Worm (Caenorhabditis elegans) whole organism, L4/young adult: ENCODE measurements around the gene K11H12.9.
A peak's percentile ranks its signal among the peaks of the same experiment; 100 is the strongest.

Experiments used
- W03F9.2 ChIP-seq: fragments of 150-350 bp; optimal IDR thresholded peaks from 2 replicates; lab custom pipeline; 2014; ENCODE audit warnings: missing biosample characterization, missing genetic modification characterization
- dao-5 ChIP-seq: sonication (generic microtip); optimal IDR thresholded peaks from 2 replicates; lab custom pipeline; 2016; ENCODE audit warnings: missing genotype, missing genetic modification characterization, moderate library complexity, missing compliant biosample characterization
- him-1 ChIP-seq: sonication (generic microtip); optimal IDR thresholded peaks from 2 replicates; lab custom pipeline; 2016; ENCODE audit warnings: missing genotype, missing genetic modification reagents, missing genetic modification characterization, missing compliant biosample characterization

Gene K11H12.9

DNA sequence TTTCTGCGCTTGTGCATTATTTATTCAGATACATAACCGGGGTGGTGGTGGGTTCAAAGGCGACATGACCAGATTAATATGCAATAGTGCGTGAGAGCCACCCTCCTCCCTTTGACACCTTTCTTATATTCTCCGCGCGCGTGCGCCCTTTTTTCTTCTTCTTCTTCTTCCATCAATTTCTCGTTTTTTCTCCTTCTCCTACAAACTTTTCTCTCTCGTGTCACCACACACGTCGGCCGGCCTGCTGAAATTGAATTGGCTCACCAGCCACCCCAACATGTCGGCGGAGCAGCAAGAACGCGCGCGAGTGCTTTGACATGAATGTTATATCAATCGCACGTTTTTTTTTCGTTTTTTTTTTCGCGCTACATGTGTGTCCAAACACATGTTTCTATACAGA lies 10.1 kb downstream of the K11H12.9 start:
- TF ChIP-seq dao-5 (tag; lab: Kevin White, UChicago): no peak
- no peak for TF ChIP-seq W03F9.2 (tag; lab: Kevin White, UChicago)
- no peak for TF ChIP-seq him-1 (tag; lab: Kevin White, UChicago)

DNA sequence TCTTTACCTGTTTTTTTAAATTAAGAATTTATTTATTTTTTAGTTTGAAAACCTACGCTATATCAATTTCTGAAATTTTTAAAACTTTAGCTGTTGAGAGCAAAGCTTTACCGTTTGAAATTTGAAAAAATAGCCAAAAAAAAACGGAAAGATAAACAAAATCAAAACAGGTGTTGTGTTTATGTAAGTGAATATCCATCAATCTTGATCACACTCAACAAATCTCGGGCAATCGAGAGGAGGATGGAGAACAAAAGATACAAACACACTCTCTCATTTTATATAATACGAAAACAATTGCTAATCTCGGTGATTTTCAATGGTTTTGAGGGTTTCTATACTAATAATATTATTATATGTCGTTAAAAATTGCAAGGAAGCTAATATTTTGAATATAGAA lies 12.2 kb downstream of the K11H12.9 start:
- no peak for TF ChIP-seq W03F9.2 (tag; lab: Kevin White, UChicago)
- TF ChIP-seq him-1 (tag; lab: Kevin White, UChicago): no peak
- no peak for TF ChIP-seq dao-5 (tag; lab: Kevin White, UChicago)

DNA sequence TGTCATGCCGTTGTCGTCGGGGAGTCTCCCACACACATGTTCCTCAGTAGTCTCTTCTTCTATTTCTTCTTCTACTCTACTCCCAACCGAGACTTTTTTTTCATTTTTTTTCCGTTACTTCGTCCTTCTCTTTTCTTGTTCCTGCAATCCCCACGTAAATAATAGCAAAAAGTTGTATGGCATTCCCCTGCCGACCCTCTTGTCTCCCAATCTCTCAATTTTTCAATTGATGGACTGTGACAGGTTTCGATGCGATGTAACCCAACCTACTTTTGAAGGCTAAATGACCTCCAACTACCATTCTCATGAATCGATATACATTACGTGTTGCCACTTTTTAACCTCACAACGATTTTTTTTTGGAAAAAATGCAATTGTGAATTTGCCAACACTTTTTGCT lies 14.7 kb downstream of the K11H12.9 start:
- no peak for TF ChIP-seq him-1 (tag; lab: Kevin White, UChicago)
- TF ChIP-seq dao-5 (tag; lab: Kevin White, UChicago): no peak
- TF ChIP-seq W03F9.2 (tag; lab: Kevin White, UChicago): no peak

DNA sequence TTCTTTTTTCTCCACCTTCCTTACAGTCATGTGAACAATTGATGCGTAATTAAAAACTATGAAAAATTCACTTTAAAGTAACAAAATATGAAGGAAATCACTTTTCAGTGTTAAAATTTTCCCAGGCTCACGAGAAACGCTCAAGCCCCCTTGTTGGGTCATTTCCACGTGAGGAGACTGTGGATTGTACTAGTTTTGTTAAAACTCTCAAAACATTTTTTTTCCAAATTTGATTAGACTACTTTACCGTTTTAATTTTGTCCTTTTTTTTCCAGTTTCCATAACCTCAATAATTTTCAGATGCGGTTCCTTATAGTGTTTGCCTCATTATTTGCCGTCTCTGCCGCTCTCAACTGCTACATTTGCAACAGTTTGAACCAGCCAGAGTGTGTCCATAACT lies 15.8 kb downstream of the K11H12.9 start, which contains the start of gene K11H12.7:
Gene K11H12.7 (plus strand): TSS at position 301 of the 400 bp plus-strand sequence.
- TF ChIP-seq him-1 (tag; lab: Kevin White, UChicago) (no peak), dao-5 (tag; lab: Kevin White, UChicago) (no peak), W03F9.2 (tag; lab: Kevin White, UChicago) (no peak)

DNA sequence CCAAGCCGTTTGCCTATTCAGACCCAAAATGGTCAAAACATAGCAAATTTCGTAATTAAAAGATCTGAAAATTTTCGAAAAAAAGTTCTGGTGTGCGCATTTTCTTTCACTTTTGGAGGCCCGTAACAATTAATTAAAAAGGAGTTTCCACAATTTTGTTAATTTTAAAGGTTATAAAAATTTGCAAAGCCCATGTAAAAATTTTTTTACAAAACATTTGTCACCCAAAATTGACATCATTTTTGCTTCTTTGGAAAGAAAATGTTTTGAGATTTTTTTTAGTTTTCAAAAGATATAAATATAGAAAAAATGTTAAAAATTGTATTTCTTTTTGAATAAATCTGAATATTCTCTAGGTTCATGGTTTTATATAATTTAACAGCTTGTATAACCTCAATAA lies 17.5 kb downstream of the K11H12.9 start, which contains the start of gene K11H12.6:
Gene K11H12.6 (plus strand): TSS at position 301 of the 400 bp plus-strand sequence.
- TF ChIP-seq W03F9.2 (tag; lab: Kevin White, UChicago) (no peak), dao-5 (tag; lab: Kevin White, UChicago) (no peak), him-1 (tag; lab: Kevin White, UChicago) (no peak)

DNA sequence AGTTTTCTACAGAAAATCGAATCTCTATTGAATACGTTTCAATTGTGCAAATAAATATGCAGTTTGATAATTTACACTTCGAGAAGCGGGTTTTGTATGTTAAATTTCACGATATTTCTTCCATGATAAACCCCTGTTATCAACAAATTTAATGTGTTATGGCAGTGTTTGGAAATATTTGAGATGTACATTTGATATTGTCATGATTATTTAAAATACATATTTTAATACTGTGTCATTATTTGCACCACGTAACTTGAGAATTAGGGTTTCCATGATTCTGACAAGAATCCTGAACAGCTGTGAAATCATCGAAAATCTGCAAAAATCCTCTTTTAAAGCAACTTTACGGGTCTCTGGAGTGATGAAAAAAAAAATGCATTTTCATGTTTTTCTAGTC lies 21.0 kb downstream of the K11H12.9 start, which contains the start of gene K11H12.11:
Gene K11H12.11 (minus strand): TSS at position 101 of the 400 bp plus-strand sequence.
- TF ChIP-seq W03F9.2 (tag; lab: Kevin White, UChicago) (no peak), him-1 (tag; lab: Kevin White, UChicago) (no peak)

DNA sequence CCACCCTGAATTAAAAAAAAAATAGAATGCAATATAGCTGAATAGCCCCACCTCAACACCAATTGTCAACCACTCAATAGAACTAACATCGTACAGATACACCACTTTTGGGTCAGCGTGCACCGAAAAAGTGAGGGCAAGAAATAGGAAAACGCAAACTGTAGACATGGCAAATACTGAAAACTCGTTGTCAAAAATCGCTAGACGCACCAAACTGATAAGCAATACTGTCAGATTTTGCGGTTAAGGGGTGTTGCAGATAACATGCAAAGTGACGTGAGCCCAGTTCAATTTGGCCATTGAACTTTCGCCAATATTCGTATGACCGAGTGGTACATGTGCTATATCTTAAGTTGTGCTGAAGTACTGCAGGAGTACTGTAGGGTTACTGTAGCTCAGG lies 23.8 kb downstream of the K11H12.9 start, which contains the start of gene K11H12.3:
Gene K11H12.3 (minus strand): TSS at position 168 of the 400 bp plus-strand sequence.
- no peak for TF ChIP-seq W03F9.2 (tag; lab: Kevin White, UChicago)
- TF ChIP-seq dao-5 (tag; lab: Kevin White, UChicago): no peak
- TF ChIP-seq him-1 (tag; lab: Kevin White, UChicago): no peak

DNA sequence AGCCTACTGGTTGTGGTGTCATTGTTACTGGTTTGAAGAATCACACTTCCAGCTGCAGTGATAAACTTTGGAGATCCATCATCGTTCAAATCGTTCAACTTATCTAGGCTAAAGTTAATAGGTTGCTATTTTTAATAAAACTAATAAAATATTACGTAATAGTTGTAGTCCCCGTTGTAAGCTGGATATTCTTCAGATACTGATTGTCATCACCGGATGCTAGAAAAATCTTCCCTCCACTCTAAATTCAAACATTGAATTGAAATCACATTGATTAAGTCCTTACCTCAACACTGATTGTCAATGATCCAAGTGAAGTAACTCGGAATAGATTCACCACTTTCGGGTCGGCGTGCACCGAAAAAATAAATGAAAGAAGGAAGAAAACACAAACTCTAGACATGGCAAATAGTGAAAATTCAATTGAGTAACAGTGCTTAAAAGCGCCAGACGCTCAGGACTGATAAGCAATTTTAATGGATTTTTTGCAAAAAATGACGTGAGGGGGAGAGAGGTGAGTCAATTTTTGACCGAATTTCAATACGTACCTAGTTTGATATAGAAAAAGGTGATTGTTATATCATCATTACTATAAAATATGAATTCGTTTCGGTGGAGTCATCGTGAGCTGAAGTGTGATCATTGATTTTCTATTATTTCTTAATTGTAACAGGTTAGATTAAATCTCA lies 26.1 kb downstream of the K11H12.9 start, which contains the start of the genes K11H12.4 and K11H12.10:
Gene K11H12.4 (minus strand): TSS at position 413 of the 689 bp plus-strand sequence.
Gene K11H12.10 (plus strand): TSS at position 605 of the 689 bp plus-strand sequence.
- TF ChIP-seq him-1 (tag; lab: Kevin White, UChicago) (no peak), dao-5 (tag; lab: Kevin White, UChicago) (no peak), W03F9.2 (tag; lab: Kevin White, UChicago) (no peak)

DNA sequence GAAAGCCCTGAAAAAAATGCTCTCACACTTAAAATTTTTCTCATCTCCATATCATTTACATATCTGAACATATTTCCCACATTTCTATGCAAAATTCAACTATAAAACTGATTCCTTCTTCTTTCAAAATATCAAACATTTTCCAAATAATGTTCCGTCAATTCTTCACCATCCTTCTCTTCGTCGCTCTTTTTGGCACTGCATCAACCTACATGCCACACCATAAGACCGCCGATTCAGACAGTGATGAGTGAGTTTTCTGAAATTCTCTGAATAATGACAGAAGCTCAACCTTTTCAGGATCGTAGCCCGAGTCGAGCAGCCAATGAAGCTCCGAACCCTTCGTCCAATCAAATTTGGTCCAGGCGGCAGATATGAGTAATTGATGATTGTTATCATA lies 26.8 kb downstream of the K11H12.9 start, which contains the start of gene K11H12.5:
Gene K11H12.5 (plus strand): TSS at position 301 of the 400 bp plus-strand sequence.
- no peak for TF ChIP-seq him-1 (tag; lab: Kevin White, UChicago)
- no peak for TF ChIP-seq dao-5 (tag; lab: Kevin White, UChicago)
- TF ChIP-seq W03F9.2 (tag; lab: Kevin White, UChicago): no peak

DNA sequence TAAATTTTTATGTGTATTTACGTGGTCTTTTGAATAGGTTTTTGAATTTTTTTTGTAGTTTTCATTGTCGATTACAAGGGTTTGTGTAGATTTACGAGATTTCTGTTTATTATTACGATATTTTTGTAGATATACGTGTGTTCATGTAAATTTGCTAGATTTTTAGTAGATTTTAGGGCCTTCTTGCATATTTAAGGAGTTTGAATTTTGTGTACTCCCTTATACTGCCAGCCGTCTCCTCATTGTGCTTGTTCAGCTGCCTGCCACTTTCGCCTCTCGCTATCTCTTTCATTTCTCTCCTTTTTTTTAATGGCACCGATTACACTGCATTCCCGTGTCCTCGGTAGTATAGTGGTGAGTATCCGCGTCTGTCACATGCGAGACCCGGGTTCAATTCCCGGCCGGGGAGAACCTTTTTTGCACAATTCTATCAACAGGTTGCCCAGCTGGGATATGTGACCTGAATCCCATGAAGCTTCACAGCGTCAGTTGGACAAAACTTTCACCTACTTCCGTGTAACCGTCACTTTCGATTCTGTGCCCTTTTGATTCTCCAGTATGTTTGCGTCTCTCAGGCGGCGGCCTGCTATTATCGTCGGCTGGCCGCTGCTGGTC lies 33.4 kb downstream of the K11H12.9 start:
- no peak for TF ChIP-seq W03F9.2 (tag; lab: Kevin White, UChicago)
- TF ChIP-seq him-1 (tag; lab: Kevin White, UChicago): peak; percentile 41
- TF ChIP-seq dao-5 (tag; lab: Kevin White, UChicago): peak; percentile 57

DNA sequence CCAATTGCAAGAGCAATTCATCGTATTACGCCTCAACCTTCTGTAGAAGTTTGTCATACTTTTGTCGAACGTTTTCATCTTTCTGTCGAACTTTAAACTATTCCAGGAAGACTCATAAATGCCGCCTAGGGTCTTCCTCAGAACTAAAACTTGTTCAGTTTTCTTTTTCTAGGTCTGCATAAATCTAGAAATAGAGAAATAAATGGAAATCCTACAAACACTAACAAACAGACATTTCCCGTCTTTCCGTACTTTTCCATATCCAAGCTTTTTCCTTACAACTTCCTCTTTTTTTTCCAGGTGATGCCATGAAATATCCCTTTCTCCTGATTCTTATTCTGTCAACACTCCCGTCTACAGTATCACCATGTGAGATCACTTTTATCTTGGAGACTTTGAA lies 34.7 kb downstream of the K11H12.9 start, which contains the start of gene cutl-28:
Gene cutl-28 (plus strand): TSS at position 301 of the 400 bp plus-strand sequence.
- TF ChIP-seq him-1 (tag; lab: Kevin White, UChicago) (no peak), W03F9.2 (tag; lab: Kevin White, UChicago) (no peak), dao-5 (tag; lab: Kevin White, UChicago) (no peak)

DNA sequence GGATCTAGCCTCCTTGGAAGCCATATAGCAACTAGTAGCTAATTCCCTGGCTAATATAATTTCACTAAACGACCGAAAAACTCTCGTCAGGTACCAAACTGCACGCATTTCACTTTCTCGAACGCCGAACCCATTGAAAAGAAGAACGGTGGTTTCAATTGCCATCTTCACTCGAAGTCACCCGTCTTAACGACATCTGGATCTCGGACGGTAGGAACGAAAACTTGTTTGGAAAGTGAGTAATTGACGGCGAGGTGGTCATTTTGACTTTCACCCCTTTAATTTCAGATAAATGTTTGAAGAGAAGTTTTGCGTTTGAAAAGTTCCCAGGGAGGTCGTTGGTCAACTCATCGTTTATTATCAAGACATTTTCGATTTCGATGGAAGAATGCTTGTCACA lies 35.3 kb downstream of the K11H12.9 start:
- no peak for TF ChIP-seq W03F9.2 (tag; lab: Kevin White, UChicago)

DNA sequence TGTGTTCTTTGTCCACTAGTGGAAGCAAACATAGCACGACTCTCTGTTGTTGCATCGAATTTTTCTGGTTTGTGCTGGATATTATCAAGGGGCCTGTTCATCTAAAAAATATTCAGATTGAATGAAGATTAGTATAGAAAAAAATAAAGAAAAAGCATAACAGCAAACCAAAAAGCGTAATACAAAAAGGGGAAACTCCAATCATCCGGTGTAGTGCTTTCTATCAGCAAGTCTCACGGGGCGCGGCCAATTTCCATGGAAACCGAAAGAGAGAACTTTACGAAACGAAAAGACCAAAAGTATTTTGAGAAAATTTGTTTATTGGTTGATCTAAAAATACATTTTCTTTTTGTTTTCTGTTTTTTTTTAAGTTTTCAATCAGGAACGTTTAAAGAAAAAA lies 48.8 kb downstream of the K11H12.9 start, which contains the start of gene Y55F3C.17:
Gene Y55F3C.17 (minus strand): TSS at position 101 of the 400 bp plus-strand sequence.
- no peak for TF ChIP-seq him-1 (tag; lab: Kevin White, UChicago)
- no peak for TF ChIP-seq W03F9.2 (tag; lab: Kevin White, UChicago)
- TF ChIP-seq dao-5 (tag; lab: Kevin White, UChicago): no peak
